Fruit fly (Drosophila melanogaster) whole organism, embryonic: ENCODE data around the gene mnd.

Experiments
- Bgb ChIP-seq: fragments of 200-800 bp; sonication (Bioruptor generic); IDR thresholded peaks from 2 replicates; pipeline ENCODE4 v1.3.6; 2022; ENCODE audit warnings: missing biosample characterization, missing genetic modification characterization; ENCODE audit not compliant: partially characterized antibody
- CG10321 ChIP-seq: fragments of 200-800 bp; sonication (Bioruptor generic); IDR thresholded peaks from 2 replicates; pipeline ENCODE4 v1.3.6; 2022; ENCODE audit warnings: missing biosample characterization, missing genetic modification characterization
- CG10543 ChIP-seq: fragments of 200-800 bp; sonication (Bioruptor generic); optimal IDR thresholded peaks from 3 replicates; lab custom pipeline; 2017; ENCODE audit warnings: missing biosample characterization, mild to moderate bottlenecking, missing genetic modification characterization, moderate library complexity
- CG12391 ChIP-seq: fragments of 200-800 bp; sonication (Bioruptor generic); optimal IDR thresholded peaks from 3 replicates; lab custom pipeline; 2018; ENCODE audit warnings: missing biosample characterization, mild to moderate bottlenecking, missing genetic modification characterization, moderate library complexity
- CG13123 ChIP-seq: fragments of 200-800 bp; sonication (Bioruptor generic); optimal IDR thresholded peaks from 2 replicates; lab custom pipeline; 2016; ENCODE audit warnings: missing biosample characterization, missing genetic modification characterization
- CG13287 ChIP-seq: fragments of 200-800 bp; sonication (Bioruptor generic); IDR thresholded peaks from 2 replicates; pipeline ENCODE4 v1.3.6; 2022; ENCODE audit warnings: missing biosample characterization, missing genetic modification characterization; ENCODE audit not compliant: partially characterized antibody
- CG14014 ChIP-seq: fragments of 200-800 bp; sonication (Bioruptor generic); IDR thresholded peaks from 2 replicates; pipeline ENCODE4 v1.3.6; 2022; ENCODE audit warnings: missing biosample characterization, missing genetic modification characterization
- CG14050 ChIP-seq: fragments of 200-800 bp; sonication (Bioruptor generic); IDR thresholded peaks from 3 replicates; pipeline ENCODE4 v1.3.6; 2022; ENCODE audit warnings: missing biosample characterization, missing genetic modification characterization
- CG15479 ChIP-seq: fragments of 200-800 bp; sonication (Bioruptor generic); optimal IDR thresholded peaks from 3 replicates; lab custom pipeline; 2019; ENCODE audit warnings: missing biosample characterization, mild to moderate bottlenecking, missing genetic modification characterization, moderate library complexity
- CG17361 ChIP-seq: fragments of 200-800 bp; sonication (Bioruptor generic); IDR thresholded peaks from 3 replicates; pipeline ENCODE4 v1.3.6; 2022; ENCODE audit warnings: missing biosample characterization, missing genetic modification characterization
- CG18476 ChIP-seq: fragments of 200-800 bp; sonication (Bioruptor generic); optimal IDR thresholded peaks from 2 replicates; lab custom pipeline; 2016; ENCODE audit warnings: missing biosample characterization, mild to moderate bottlenecking, missing genetic modification characterization
- CG2199 ChIP-seq: fragments of 200-800 bp; sonication (Bioruptor generic); IDR thresholded peaks from 3 replicates; pipeline ENCODE4 v1.3.6; 2022; ENCODE audit warnings: missing biosample characterization, missing genetic modification characterization
- CG30020 ChIP-seq: fragments of 200-800 bp; optimal IDR thresholded peaks from 2 replicates; lab custom pipeline; 2019; ENCODE audit warnings: missing biosample characterization, mild to moderate bottlenecking, missing genetic modification characterization, moderate library complexity
- CG3726 ChIP-seq: fragments of 200-800 bp; sonication (Bioruptor generic); IDR thresholded peaks from 3 replicates; pipeline ENCODE4, ENCODE4 v1.3.6; 2022; ENCODE audit warnings: missing biosample characterization, missing genetic modification characterization
- CG4282 ChIP-seq: fragments of 200-800 bp; sonication (Bioruptor generic); optimal IDR thresholded peaks from 2 replicates; lab custom pipeline; 2016; ENCODE audit warnings: missing biosample characterization, missing genetic modification characterization
- CG4617 ChIP-seq: fragments of 200-800 bp; sonication (Bioruptor generic); optimal IDR thresholded peaks from 3 replicates; lab custom pipeline; 2016; ENCODE audit warnings: missing biosample characterization, missing genetic modification characterization, borderline replicate concordance
- CG4707 ChIP-seq: fragments of 200-800 bp; sonication (Bioruptor generic); optimal IDR thresholded peaks from 2 replicates; lab custom pipeline; 2018; ENCODE audit warnings: missing biosample characterization, mild to moderate bottlenecking, missing genetic modification characterization, moderate library complexity
- CG6175 ChIP-seq: fragments of 200-800 bp; sonication (Bioruptor generic); IDR thresholded peaks from 3 replicates; pipeline ENCODE4 v1.3.6; 2022; ENCODE audit warnings: missing biosample characterization, missing genetic modification characterization
- CG6254 ChIP-seq: fragments of 200-800 bp; sonication (Bioruptor generic); optimal IDR thresholded peaks from 3 replicates; lab custom pipeline; 2017; ENCODE audit warnings: mild to moderate bottlenecking, missing biosample characterization, missing genetic modification reagents, missing genetic modification characterization
- CG6791 ChIP-seq: fragments of 200-800 bp; sonication (Bioruptor generic); IDR thresholded peaks from 3 replicates; pipeline ENCODE4 v1.3.6; 2022; ENCODE audit warnings: missing biosample characterization, missing genetic modification characterization; ENCODE audit not compliant: partially characterized antibody
- CG7372 ChIP-seq: fragments of 200-800 bp; sonication (Bioruptor generic); IDR thresholded peaks from 2 replicates; pipeline ENCODE4 v1.3.6; 2022; ENCODE audit warnings: missing biosample characterization, missing genetic modification characterization
- Dip3 ChIP-seq: fragments of 200-800 bp; sonication (Bioruptor generic); optimal IDR thresholded peaks from 3 replicates; lab custom pipeline; 2016; ENCODE audit warnings: missing biosample characterization, missing genetic modification characterization
- Dp ChIP-seq: fragments of 200-800 bp; sonication (Bioruptor generic); optimal IDR thresholded peaks from 2 replicates; lab custom pipeline; 2018; ENCODE audit warnings: missing biosample characterization, mild to moderate bottlenecking, missing genetic modification characterization, moderate library complexity
- Drgx ChIP-seq: fragments of 200-800 bp; sonication (Bioruptor generic); IDR thresholded peaks from 2 replicates; pipeline ENCODE4 v1.3.6; 2022; ENCODE audit warnings: missing biosample characterization, missing genetic modification characterization
- Hmr ChIP-seq: fragments of 200-800 bp; sonication (Bioruptor generic); optimal IDR thresholded peaks from 3 replicates; lab custom pipeline; 2017; ENCODE audit warnings: mild to moderate bottlenecking, missing biosample characterization, missing genetic modification reagents, missing genetic modification characterization
- Hmx ChIP-seq: fragments of 200-800 bp; sonication (Bioruptor generic); optimal IDR thresholded peaks from 2 replicates; lab custom pipeline; 2016; ENCODE audit warnings: missing biosample characterization, missing genetic modification characterization
- Med ChIP-seq: fragments of 200-800 bp; sonication (Bioruptor generic); peaks from one replicate; lab custom pipeline; 2016; ENCODE audit warnings: missing biosample characterization, missing genetic modification characterization, mild to moderate bottlenecking, inconsistent platforms, moderate library complexity
- NC2α ChIP-seq: fragments of 200-800 bp; sonication (Bioruptor generic); optimal IDR thresholded peaks from 2 replicates; lab custom pipeline; 2016; ENCODE audit warnings: missing biosample characterization, missing genetic modification characterization
- NFAT ChIP-seq: fragments of 200-800 bp; sonication (Bioruptor generic); IDR thresholded peaks from 2 replicates; pipeline ENCODE4 v1.3.6; 2022; ENCODE audit warnings: missing biosample characterization, missing genetic modification characterization
- Nf-YA ChIP-seq: fragments of 200-800 bp; sonication (Bioruptor generic); IDR thresholded peaks from 2 replicates; pipeline ENCODE4 v1.3.6; 2022; ENCODE audit warnings: missing biosample characterization, missing genetic modification characterization
- Optix ChIP-seq: fragments of 200-800 bp; sonication (Bioruptor generic); IDR thresholded peaks from 3 replicates; pipeline ENCODE4 v1.3.6; 2022; ENCODE audit warnings: missing biosample characterization, missing genetic modification characterization
- Six4 ChIP-seq: fragments of 200-800 bp; sonication (Bioruptor generic); optimal IDR thresholded peaks from 2 replicates; lab custom pipeline; 2016; ENCODE audit warnings: missing biosample characterization, missing genetic modification characterization
- al ChIP-seq: fragments of 200-800 bp; sonication (Bioruptor generic); IDR thresholded peaks from 2 replicates; pipeline ENCODE4 v1.3.6; 2022; ENCODE audit warnings: missing biosample characterization, missing genetic modification characterization
- ara ChIP-seq: fragments of 200-800 bp; sonication (Bioruptor generic); IDR thresholded peaks from 2 replicates; pipeline ENCODE4 v1.3.6; 2022; ENCODE audit warnings: missing biosample characterization, missing genetic modification characterization
- cg ChIP-seq: fragments of 200-800 bp; sonication (Bioruptor generic); optimal IDR thresholded peaks from 3 replicates; lab custom pipeline; 2019; ENCODE audit warnings: missing biosample characterization, mild to moderate bottlenecking, missing genetic modification characterization, moderate library complexity
- chm ChIP-seq: fragments of 200-800 bp; sonication (Bioruptor generic); IDR thresholded peaks from 2 replicates; pipeline ENCODE4 v1.3.6; 2022; ENCODE audit warnings: missing biosample characterization, missing genetic modification characterization
- chn ChIP-seq: fragments of 200-800 bp; sonication (Bioruptor generic); optimal IDR thresholded peaks from 2 replicates; lab custom pipeline; 2016; ENCODE audit warnings: missing biosample characterization, missing genetic modification characterization
- corto ChIP-seq: fragments of 200-800 bp; sonication (Bioruptor generic); optimal IDR thresholded peaks from 2 replicates; lab custom pipeline; 2016; ENCODE audit warnings: missing biosample characterization, mild to moderate bottlenecking, missing genetic modification characterization, moderate library complexity
- crc ChIP-seq: fragments of 200-800 bp; sonication (Bioruptor generic); optimal IDR thresholded peaks from 2 replicates; lab custom pipeline; 2016; ENCODE audit warnings: missing biosample characterization, missing genetic modification characterization
- en ChIP-seq: fragments of 200-800 bp; sonication (Bioruptor generic); optimal IDR thresholded peaks from 2 replicates; lab custom pipeline; 2016; ENCODE audit warnings: missing biosample characterization, missing genetic modification characterization
- esg ChIP-seq: fragments of 200-800 bp; sonication (Bioruptor generic); conservative IDR thresholded peaks from 2 replicates; pipeline ENCODE4 v1.3.6; 2022; ENCODE audit warnings: missing biosample characterization, missing genetic modification characterization
- eve ChIP-seq, 2 experiments: fragments of >200 bp; optimal IDR thresholded peaks; 2 replicates each; lab custom pipeline; 2017; ENCODE audit warnings: missing biosample characterization in 2 of 2, missing genetic modification characterization in 2 of 2
- kay ChIP-seq: fragments of 200-800 bp; sonication (Bioruptor generic); optimal IDR thresholded peaks from 2 replicates; lab custom pipeline; 2016; ENCODE audit warnings: missing biosample characterization, missing genetic modification characterization
- kni ChIP-seq: fragments of 200-800 bp; sonication (Bioruptor generic); optimal IDR thresholded peaks from 3 replicates; lab custom pipeline; 2017; ENCODE audit warnings: mild to moderate bottlenecking, missing biosample characterization, missing genetic modification reagents, missing genetic modification characterization
- pros ChIP-seq: fragments of 200-800 bp; sonication (Bioruptor generic); optimal IDR thresholded peaks from 3 replicates; lab custom pipeline; 2019; ENCODE audit warnings: missing biosample characterization, mild to moderate bottlenecking, missing genetic modification characterization, moderate library complexity
- pzg ChIP-seq: fragments of 200-800 bp; sonication (Bioruptor generic); optimal IDR thresholded peaks from 3 replicates; lab custom pipeline; 2018; ENCODE audit warnings: missing biosample characterization, mild to moderate bottlenecking, missing genetic modification characterization, moderate library complexity
- scrt ChIP-seq: fragments of 200-800 bp; sonication (Bioruptor generic); optimal IDR thresholded peaks from 2 replicates; lab custom pipeline; 2018; ENCODE audit warnings: missing biosample characterization, mild to moderate bottlenecking, missing genetic modification characterization, moderate library complexity
- sd ChIP-seq: fragments of 200-800 bp; sonication (Bioruptor generic); optimal IDR thresholded peaks from 3 replicates; lab custom pipeline; 2018; ENCODE audit warnings: missing biosample characterization, mild to moderate bottlenecking, missing genetic modification characterization, moderate library complexity
- sens ChIP-seq: fragments of 200-800 bp; sonication (Bioruptor generic); peaks from one replicate; lab custom pipeline; 2016; ENCODE audit warnings: missing biosample characterization, missing genetic modification characterization
- sens-2 ChIP-seq: fragments of 200-800 bp; sonication (Bioruptor generic); IDR thresholded peaks from 2 replicates; pipeline ENCODE4 v1.3.6; 2022; ENCODE audit warnings: missing biosample characterization, missing genetic modification characterization
- sim ChIP-seq: fragments of 200-800 bp; sonication (Bioruptor generic); IDR thresholded peaks from 2 replicates; pipeline ENCODE4 v1.3.6; 2022; ENCODE audit warnings: missing biosample characterization, missing genetic modification characterization
- wor ChIP-seq: fragments of 200-800 bp; sonication (Bioruptor generic); IDR thresholded peaks from 2 replicates; pipeline ENCODE4 v1.3.6; 2022; ENCODE audit warnings: missing biosample characterization, missing genetic modification characterization

mnd gene

DNA sequence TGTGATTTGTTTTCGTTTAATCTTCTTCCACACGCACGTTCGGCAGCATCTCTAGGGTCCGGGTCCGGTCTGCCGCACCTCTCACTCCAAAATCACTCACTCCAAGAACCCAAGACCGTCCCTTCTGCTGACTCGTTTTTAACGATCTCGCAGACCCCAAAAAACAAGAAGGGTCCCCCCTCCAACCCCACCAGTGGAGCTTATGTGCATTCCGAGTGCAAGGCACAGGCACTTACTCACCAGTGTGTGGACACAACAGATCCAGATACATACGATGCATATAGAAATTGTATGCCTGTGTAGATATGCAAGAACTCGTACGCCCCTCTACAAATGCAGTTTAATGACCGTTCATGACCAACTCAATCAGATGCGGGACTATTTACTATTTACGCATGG lies 6.4 kb upstream of the mnd start (continued):
- TF ChIP-seq Six4 (no peak), CG10543 (GFP tag; lab: Kevin White, UChicago) (no peak), CG4617 (GFP tag; lab: Kevin White, UChicago) (no peak), chn (GFP tag; lab: Kevin White, UChicago) (peak; percentile 4), ara (GFP tag; lab: Robert Waterston, UW) (0 out of 2 replicates have a peak, but pooled peaks have one; percentile 19), CG12391 (tag; lab: Kevin White, UChicago) (no peak), Med (GFP tag; lab: Kevin White, UChicago) (peak; percentile 37), chm (GFP tag; lab: Robert Waterston, UW) (peak; percentile 60; the same call in 1 of the 2 replicates), NC2α (GFP tag; lab: Kevin White, UChicago) (no peak), scrt (GFP tag; lab: Kevin White, UChicago) (no peak), CG18476 (GFP tag; lab: Kevin White, UChicago) (no peak), Dip3 (GFP tag; lab: Kevin White, UChicago) (no peak), sens (GFP tag; lab: Kevin White, UChicago) (no peak), CG6791 (0 out of 3 replicates have a peak, but pooled peaks have one; percentile 29), Hmr (GFP tag; lab: Kevin White, UChicago) (no peak), cg (GFP tag; lab: Kevin White, UChicago) (peak; percentile 50), CG4707 (GFP tag; lab: Kevin White, UChicago) (no peak), CG10321 (GFP tag; lab: Robert Waterston, UW) (no peak), en (GFP tag; lab: Kevin White, UChicago) (no peak), sd (tag; lab: Kevin White, UChicago) (peak; percentile 57), Drgx (GFP tag; lab: Robert Waterston, UW) (0 out of 2 replicates have a peak, but pooled peaks have one; percentile 22), CG14014 (GFP tag; lab: Robert Waterston, UW) (no peak), Hmx (GFP tag; lab: Kevin White, UChicago) (no peak), sim (no peak), CG6175 (no peak), CG14050 (GFP tag; lab: Robert Waterston, UW) (no peak), Optix (GFP tag; lab: Robert Waterston, UW) (no peak)
- TF ChIP-seq, all 482 proteins: peak for 22

DNA sequence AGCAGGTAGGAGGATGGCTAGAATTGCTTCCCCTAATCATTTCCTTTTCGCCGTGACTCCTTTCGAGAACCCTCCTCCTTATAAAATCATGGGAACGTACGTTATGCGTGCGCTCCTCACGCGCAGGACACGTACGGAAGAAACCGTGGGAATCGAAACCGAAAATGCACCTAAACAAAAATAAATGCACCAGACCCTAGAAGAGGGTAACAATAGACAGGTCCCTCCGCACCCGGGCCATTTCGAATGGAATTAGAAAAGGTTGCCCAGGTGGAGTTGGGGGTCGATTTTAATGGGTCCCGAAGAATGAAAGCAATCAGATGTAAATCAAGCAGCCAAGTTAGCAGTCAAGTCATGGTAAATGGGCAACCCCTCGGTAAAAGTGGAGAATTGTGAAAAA lies 5.6 kb upstream of the mnd start, which contains the start of gene CG3349:
Gene CG3349, plus strand, starts transcription at position 289 of the 400 bp plus-strand sequence.
- TF ChIP-seq esg (GFP tag; lab: Robert Waterston, UW) (no peak), CG4282 (GFP tag; lab: Kevin White, UChicago) (no peak), kay (no peak), en (GFP tag; lab: Kevin White, UChicago) (no peak), eve (GFP tag; optimal IDR thresholded peaks at IDR 0.05; lab: Kevin White, UChicago) (no peak), CG3726 (GFP tag; lab: Robert Waterston, UW) (no peak), pros (GFP tag; lab: Kevin White, UChicago) (peak; percentile 10), al (GFP tag; lab: Robert Waterston, UW) (no peak), wor (no peak), CG2199 (peak; percentile 63; the same call in 1 of the 3 replicates), CG30020 (no peak), CG6254 (no peak), kni (peak; percentile 60), crc (GFP tag; lab: Kevin White, UChicago) (no peak), Bgb (GFP tag; lab: Robert Waterston, UW) (no peak), CG7372 (GFP tag; lab: Robert Waterston, UW) (no peak), cg (GFP tag; lab: Kevin White, UChicago) (no peak), CG13287 (GFP tag; lab: Robert Waterston, UW) (no peak), Nf-YA (GFP tag; lab: Robert Waterston, UW) (no peak), Dp (GFP tag; lab: Kevin White, UChicago) (no peak), sens-2 (GFP tag; lab: Robert Waterston, UW) (no peak), CG17361 (GFP tag; lab: Robert Waterston, UW) (no peak), corto (GFP tag; lab: Kevin White, UChicago) (no peak), CG15479 (GFP tag; lab: Kevin White, UChicago) (peak; percentile 27), CG13123 (GFP tag; lab: Kevin White, UChicago) (no peak), pzg (GFP tag; lab: Kevin White, UChicago) (no peak), NFAT (GFP tag; lab: Robert Waterston, UW) (no peak)
